Fruit fly (Drosophila melanogaster) whole organism, wandering third instar larva: ENCODE results near the gene alphaCOP.
A peak's percentile ranks its signal among the peaks of the same experiment; 100 is the strongest.

ENCODE experiments used
- Abd-B ChIP-seq: fragments of >200 bp; optimal IDR thresholded peaks from 2 replicates; lab custom pipeline; 2017; ENCODE audit warnings: missing biosample characterization, missing genetic modification characterization
- CG32264 ChIP-seq: fragments of 200-800 bp; sonication (Bioruptor generic); optimal IDR thresholded peaks from 2 replicates; lab custom pipeline; 2016; ENCODE audit warnings: missing biosample characterization, missing genetic modification characterization
- CG9705 ChIP-seq: fragments of 200-800 bp; sonication (Bioruptor generic); optimal IDR thresholded peaks from 2 replicates; lab custom pipeline; 2018; ENCODE audit warnings: missing biosample characterization, mild to moderate bottlenecking, missing genetic modification characterization
- CrebA ChIP-seq: fragments of 200-800 bp; sonication (Bioruptor generic); optimal IDR thresholded peaks from 2 replicates; lab custom pipeline; 2016; ENCODE audit warnings: missing biosample characterization, mild to moderate bottlenecking, missing genetic modification characterization, borderline replicate concordance
- Dfd ChIP-seq: fragments of >200 bp; optimal IDR thresholded peaks from 2 replicates; lab custom pipeline; 2017; ENCODE audit warnings: missing biosample characterization, missing genetic modification characterization
- Dif ChIP-seq: fragments of 200-275, 200-300 bp; sonication (Bioruptor generic); optimal IDR thresholded peaks from 2 replicates; lab custom pipeline; 2018; ENCODE audit warnings: missing biosample characterization, missing genetic modification characterization; ENCODE audit not compliant: partially characterized antibody
- GATAd ChIP-seq: sonication (Bioruptor generic); optimal IDR thresholded peaks from 2 replicates; lab custom pipeline; 2016; ENCODE audit warnings: missing biosample characterization, missing genetic modification characterization
- HLH106 ChIP-seq: fragments of 200-800 bp; optimal IDR thresholded peaks from 3 replicates; lab custom pipeline; 2019; ENCODE audit warnings: missing biosample characterization, mild to moderate bottlenecking, missing genetic modification characterization, moderate library complexity
- Hnf4 ChIP-seq: fragments of 200-800 bp; sonication (Bioruptor generic); optimal IDR thresholded peaks from 2 replicates; lab custom pipeline; 2016; ENCODE audit warnings: missing biosample characterization, mild to moderate bottlenecking, missing genetic modification characterization
- Hr78 ChIP-seq: fragments of >200 bp; optimal IDR thresholded peaks from 2 replicates; lab custom pipeline; 2017; ENCODE audit warnings: missing biosample characterization, missing genetic modification characterization
- Hr83 ChIP-seq: fragments of 200-300 bp; sonication (Bioruptor generic); optimal IDR thresholded peaks from 2 replicates; lab custom pipeline; 2016; ENCODE audit warnings: missing biosample characterization, mild to moderate bottlenecking, missing genetic modification characterization, moderate library complexity; ENCODE audit not compliant: poor library complexity, severe bottlenecking
- Jra ChIP-seq: sonication (Bioruptor generic); optimal IDR thresholded peaks from 2 replicates; lab custom pipeline; 2016; ENCODE audit warnings: missing biosample characterization, missing genetic modification characterization
- Mio ChIP-seq: sonication (Bioruptor generic); optimal IDR thresholded peaks from 2 replicates; lab custom pipeline; 2016; ENCODE audit warnings: missing biosample characterization, missing genetic modification characterization
- Myc ChIP-seq: fragments of >200 bp; optimal IDR thresholded peaks from 2 replicates; lab custom pipeline; 2017
- N ChIP-seq: fragments of >200 bp; optimal IDR thresholded peaks from 2 replicates; lab custom pipeline; 2018; ENCODE audit warnings: missing biosample characterization, missing external identifiers, missing genetic modification characterization
- OdsH ChIP-seq: fragments of 200-800 bp; sonication (Bioruptor generic); optimal IDR thresholded peaks from 2 replicates; lab custom pipeline; 2016; ENCODE audit warnings: missing biosample characterization, mild to moderate bottlenecking, missing genetic modification characterization
- Rel ChIP-seq, 2 experiments: fragments of 200-800 bp; sonication (Bioruptor generic) in 1 of 2; optimal IDR thresholded peaks; 2 replicates in 1 of 2; 3 replicates in 1 of 2; lab custom pipeline; 2016 to 2019; ENCODE audit warnings: mild to moderate bottlenecking in 2 of 2, missing biosample characterization in 2 of 2, missing genetic modification characterization in 2 of 2, moderate library complexity in 1 of 2
- Sp1 ChIP-seq: fragments of 200-800 bp; sonication (Bioruptor generic); optimal IDR thresholded peaks from 3 replicates; lab custom pipeline; 2019; ENCODE audit warnings: missing biosample characterization, mild to moderate bottlenecking, missing genetic modification characterization, moderate library complexity
- Vsx2 ChIP-seq: fragments of 200-300, 225-300 bp; sonication (Bioruptor generic); optimal IDR thresholded peaks from 2 replicates; lab custom pipeline; 2018; ENCODE audit warnings: missing biosample characterization, missing genetic modification characterization; ENCODE audit not compliant: partially characterized antibody
- br ChIP-seq: fragments of 200-800 bp; sonication (Bioruptor generic); optimal IDR thresholded peaks from 2 replicates; lab custom pipeline; 2016; ENCODE audit warnings: missing biosample characterization, missing genetic modification characterization
- brk ChIP-seq: fragments of 200-800 bp; sonication (Bioruptor generic); optimal IDR thresholded peaks from 2 replicates; lab custom pipeline; 2016; ENCODE audit warnings: missing biosample characterization, mild to moderate bottlenecking, missing genetic modification characterization
- dl ChIP-seq, 2 experiments: fragments of 175-275, 200-275 bp in 1 of 2; fragments of 200-275 bp in 1 of 2; sonication (Bioruptor generic); optimal IDR thresholded peaks; lab custom pipeline; 2018; ENCODE audit warnings: mild to moderate bottlenecking in 2 of 2, missing biosample characterization in 2 of 2, missing genetic modification characterization in 2 of 2, moderate library complexity in 2 of 2; ENCODE audit not compliant: partially characterized antibody in 2 of 2, insufficient read depth in 1 of 2
- dmrt93B ChIP-seq: fragments of 200-800 bp; sonication (Bioruptor generic); optimal IDR thresholded peaks from 2 replicates; lab custom pipeline; 2018; ENCODE audit warnings: missing biosample characterization, mild to moderate bottlenecking, missing genetic modification characterization
- dsf ChIP-seq: sonication (Bioruptor generic); optimal IDR thresholded peaks from 2 replicates; lab custom pipeline; 2016; ENCODE audit warnings: missing biosample characterization, missing genetic modification characterization, borderline replicate concordance
- ey ChIP-seq: fragments of 200-800 bp; sonication (Bioruptor generic); optimal IDR thresholded peaks from 2 replicates; lab custom pipeline; 2016; ENCODE audit warnings: missing biosample characterization, missing genetic modification characterization
- foxo ChIP-seq, 2 experiments: fragments of 200-800 bp; sonication (Bioruptor generic); optimal IDR thresholded peaks; 2 replicates in 1 of 2; 3 replicates in 1 of 2; lab custom pipeline; 2016 to 2017; ENCODE audit warnings: missing biosample characterization in 2 of 2, missing genetic modification characterization in 2 of 2
- fru ChIP-seq: fragments of 200-800 bp; sonication (Bioruptor generic); optimal IDR thresholded peaks from 3 replicates; lab custom pipeline; 2016; ENCODE audit warnings: missing biosample characterization, mild to moderate bottlenecking, missing genetic modification characterization
- h ChIP-seq: fragments of 200-800 bp; sonication (Bioruptor generic); optimal IDR thresholded peaks from 3 replicates; lab custom pipeline; 2016; ENCODE audit warnings: missing biosample characterization, mild to moderate bottlenecking, missing genetic modification characterization
- jim ChIP-seq: fragments of 175-275, 200-325 bp; sonication (Bioruptor generic); optimal IDR thresholded peaks from 2 replicates; lab custom pipeline; 2016; ENCODE audit warnings: missing biosample characterization, mild to moderate bottlenecking, missing genetic modification characterization
- lola ChIP-seq: fragments of >200 bp; optimal IDR thresholded peaks from 2 replicates; lab custom pipeline; 2017; ENCODE audit warnings: missing biosample characterization, missing genetic modification characterization
- pan ChIP-seq: fragments of >200 bp; optimal IDR thresholded peaks from 2 replicates; lab custom pipeline; 2017
- psq ChIP-seq: fragments of 200-800 bp; sonication (Bioruptor generic); optimal IDR thresholded peaks from 3 replicates; lab custom pipeline; 2017; ENCODE audit warnings: missing biosample characterization, mild to moderate bottlenecking, missing genetic modification characterization, moderate library complexity
- rgr ChIP-seq: fragments of 200-800 bp; sonication (Bioruptor generic); optimal IDR thresholded peaks from 3 replicates; lab custom pipeline; 2016; ENCODE audit warnings: missing biosample characterization, mild to moderate bottlenecking, missing genetic modification characterization
- sage ChIP-seq: fragments of 200-800 bp; sonication (Bioruptor generic); optimal IDR thresholded peaks from 2 replicates; lab custom pipeline; 2016; ENCODE audit warnings: missing biosample characterization, mild to moderate bottlenecking, missing genetic modification characterization
- sv ChIP-seq: fragments of 200-800 bp; sonication (Bioruptor generic); optimal IDR thresholded peaks from 3 replicates; lab custom pipeline; 2016; ENCODE audit warnings: missing biosample characterization, missing genetic modification characterization
- tai ChIP-seq: sonication (Bioruptor generic); optimal IDR thresholded peaks from 2 replicates; lab custom pipeline; 2016; ENCODE audit warnings: missing biosample characterization, missing genetic modification characterization
- usp ChIP-seq: fragments of >200 bp; optimal IDR thresholded peaks from 2 replicates; lab custom pipeline; 2017; ENCODE audit warnings: missing biosample characterization, missing genetic modification characterization
- woc ChIP-seq: sonication (Bioruptor generic); optimal IDR thresholded peaks from 2 replicates; lab custom pipeline; 2016; ENCODE audit warnings: missing biosample characterization, mild to moderate bottlenecking, missing genetic modification characterization

The alphaCOP gene

dm6 chr3L:1688569-1688968, 43.6 kb upstream of the alphaCOP start:
- TF ChIP-seq Sp1: no peak
- TF ChIP-seq GATAd (GFP tag; lab: Kevin White, UChicago): no peak
- no peak for TF ChIP-seq sage (GFP tag; lab: Kevin White, UChicago)
- no peak for TF ChIP-seq fru (GFP tag; lab: Kevin White, UChicago)
- TF ChIP-seq jim (GFP tag; lab: Kevin White, UChicago): no peak
- no peak for TF ChIP-seq Rel (GFP tag; optimal IDR thresholded peaks at IDR 0.05; lab: Kevin White, UChicago)
- no peak for TF ChIP-seq Rel (tag; optimal IDR thresholded peaks at IDR 0.05; lab: Kevin White, UChicago)
- TF ChIP-seq HLH106 (tag; lab: Kevin White, UChicago): no peak
- no peak for TF ChIP-seq Abd-B (GFP tag; lab: Kevin White, UChicago)
- TF ChIP-seq br (GFP tag; lab: Kevin White, UChicago): no peak
- TF ChIP-seq tai (GFP tag; lab: Kevin White, UChicago): no peak
- TF ChIP-seq sv (GFP tag; lab: Kevin White, UChicago): no peak
- TF ChIP-seq pan (lab: Kevin White, UChicago): no peak
- no peak for TF ChIP-seq ey (GFP tag; lab: Kevin White, UChicago)
- no peak for TF ChIP-seq dmrt93B
- TF ChIP-seq woc (GFP tag; lab: Kevin White, UChicago): no peak
- no peak for TF ChIP-seq dl (GFP tag; optimal IDR thresholded peaks at IDR 0.05; lab: Kevin White, UChicago; ENCODE audit: insufficient read depth in 1 of 2, partially characterized antibody in 2 of 2)
- no peak for TF ChIP-seq CG32264 (GFP tag; lab: Kevin White, UChicago)

DNA sequence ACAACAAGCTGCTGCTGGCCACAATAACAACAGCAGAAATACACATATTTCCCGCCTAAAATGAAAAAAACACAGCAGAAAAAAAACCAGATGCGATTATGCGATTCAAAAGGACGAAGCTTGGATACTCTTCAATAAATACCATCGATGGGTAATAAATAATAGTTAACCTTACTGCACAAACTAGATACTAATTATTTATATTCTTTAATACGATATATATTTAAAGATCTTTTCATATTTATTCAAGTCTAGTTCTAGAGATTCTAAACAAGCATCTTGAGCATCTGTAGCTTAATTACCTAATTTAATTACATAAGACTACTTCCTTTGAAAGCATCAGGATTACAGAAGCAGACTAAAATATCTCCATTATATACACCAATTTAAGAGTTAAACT, 43.2 kb upstream of the alphaCOP start:
- TF ChIP-seq jim (GFP tag; lab: Kevin White, UChicago) (no peak), rgr (GFP tag; lab: Kevin White, UChicago) (no peak), OdsH (GFP tag; lab: Kevin White, UChicago) (no peak), br (GFP tag; lab: Kevin White, UChicago) (no peak), Hr83 (GFP tag; lab: Kevin White, UChicago) (no peak), pan (lab: Kevin White, UChicago) (no peak), woc (GFP tag; lab: Kevin White, UChicago) (no peak), Mio (GFP tag; lab: Kevin White, UChicago) (no peak), sv (GFP tag; lab: Kevin White, UChicago) (no peak), brk (GFP tag; lab: Kevin White, UChicago) (no peak), Hnf4 (GFP tag; lab: Kevin White, UChicago) (no peak), CG9705 (GFP tag; lab: Kevin White, UChicago) (no peak)
- TF ChIP-seq, all 38 proteins: peak for 0

DNA sequence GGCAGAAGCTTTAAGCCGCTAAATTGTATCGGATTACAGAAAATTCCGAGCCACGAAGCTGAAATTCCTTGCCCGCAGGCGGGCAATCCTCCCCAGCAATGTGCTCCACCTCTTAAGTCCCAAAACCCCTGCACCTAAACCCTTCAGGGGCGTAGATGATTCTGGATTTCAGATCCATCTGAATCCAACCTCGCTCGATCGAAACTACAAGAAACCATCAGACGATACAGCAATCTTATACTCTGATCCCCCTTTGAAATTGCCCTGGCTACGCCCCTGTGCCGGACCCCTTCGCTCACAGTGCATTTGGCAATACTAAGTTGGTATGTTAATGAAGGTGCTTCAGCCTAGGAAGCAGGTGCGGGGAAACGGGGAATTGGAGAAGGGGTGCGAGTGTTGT, 38.1 kb upstream of the alphaCOP start:
- peak; percentile 50 for TF ChIP-seq psq
- TF ChIP-seq N (GFP tag; lab: Kevin White, UChicago): no peak
- TF ChIP-seq Dif (GFP tag; lab: Kevin White, UChicago): no peak
- peak in 1 of 2 experiments; percentile 76 for TF ChIP-seq foxo (GFP tag; optimal IDR thresholded peaks at IDR 0.05; lab: Kevin White, UChicago)
- TF ChIP-seq Sp1: peak; percentile 65
- TF ChIP-seq lola (GFP tag; lab: Kevin White, UChicago): no peak
- peak; percentile 49 for TF ChIP-seq dmrt93B
- no peak for TF ChIP-seq Dfd
- no peak for TF ChIP-seq dsf (GFP tag; lab: Kevin White, UChicago)
- no peak for TF ChIP-seq Rel (GFP tag; optimal IDR thresholded peaks at IDR 0.05; lab: Kevin White, UChicago)
- no peak for TF ChIP-seq Rel (tag; optimal IDR thresholded peaks at IDR 0.05; lab: Kevin White, UChicago)
- peak; percentile 58 for TF ChIP-seq rgr (GFP tag; lab: Kevin White, UChicago)
- TF ChIP-seq GATAd (GFP tag; lab: Kevin White, UChicago): no peak
- TF ChIP-seq CG9705 (GFP tag; lab: Kevin White, UChicago): peak; percentile 47
- TF ChIP-seq jim (GFP tag; lab: Kevin White, UChicago): no peak
- peak; percentile 1 for TF ChIP-seq sage (GFP tag; lab: Kevin White, UChicago)
- TF ChIP-seq dl (GFP tag; optimal IDR thresholded peaks at IDR 0.05; lab: Kevin White, UChicago; ENCODE audit: insufficient read depth in 1 of 2, partially characterized antibody in 2 of 2): no peak
- TF ChIP-seq Mio (GFP tag; lab: Kevin White, UChicago): no peak
- no peak for TF ChIP-seq usp (GFP tag; lab: Kevin White, UChicago)
- peak; percentile 5 for TF ChIP-seq brk (GFP tag; lab: Kevin White, UChicago)
- TF ChIP-seq ey (GFP tag; lab: Kevin White, UChicago): peak; percentile 65
- peak; percentile 58 for TF ChIP-seq br (GFP tag; lab: Kevin White, UChicago)
- TF ChIP-seq Hr78 (GFP tag; lab: Kevin White, UChicago): no peak
- no peak for TF ChIP-seq Vsx2 (GFP tag; lab: Kevin White, UChicago)
- TF ChIP-seq OdsH (GFP tag; lab: Kevin White, UChicago): peak; percentile 55
- TF ChIP-seq CrebA: no peak
- peak; percentile 77 for TF ChIP-seq CG32264 (GFP tag; lab: Kevin White, UChicago)
- TF ChIP-seq Myc (lab: Kevin White, UChicago): no peak
- no peak for TF ChIP-seq sv (GFP tag; lab: Kevin White, UChicago)
- TF ChIP-seq Abd-B (GFP tag; lab: Kevin White, UChicago): no peak
- no peak for TF ChIP-seq Jra (GFP tag; lab: Kevin White, UChicago)
- peak; percentile 55 for TF ChIP-seq woc (GFP tag; lab: Kevin White, UChicago)
- peak; percentile 76 for TF ChIP-seq HLH106 (tag; lab: Kevin White, UChicago)
- no peak for TF ChIP-seq Hr83 (GFP tag; lab: Kevin White, UChicago)
- TF ChIP-seq fru (GFP tag; lab: Kevin White, UChicago): peak; percentile 73
- TF ChIP-seq Hnf4 (GFP tag; lab: Kevin White, UChicago): peak; percentile 49
- TF ChIP-seq tai (GFP tag; lab: Kevin White, UChicago): no peak
- TF ChIP-seq pan (lab: Kevin White, UChicago): no peak
- TF ChIP-seq h (GFP tag; lab: Kevin White, UChicago): peak; percentile 42
